Worm (Caenorhabditis elegans) whole organism, L4 larva: ENCODE data around the gene math-6.
A peak's percentile ranks its signal among the peaks of the same experiment; 100 is the strongest.

Experiments
- F37D6.2 ChIP-seq: sonication (generic microtip); optimal IDR thresholded peaks from 2 replicates; lab custom pipeline; 2016; ENCODE audit warnings: mild to moderate bottlenecking, missing genetic modification characterization, missing compliant biosample characterization
- T26A8.4 ChIP-seq: fragments of 200-800 bp; sonication (Bioruptor generic); IDR thresholded peaks from 2 replicates; pipeline ENCODE4 v1.3.6; 2022; ENCODE audit warnings: missing genetic modification characterization, missing compliant biosample characterization
- Y75B8A.6 ChIP-seq: fragments of 200-800 bp; sonication (Bioruptor generic); IDR thresholded peaks from 2 replicates; pipeline ENCODE4 v1.3.6; 2022; ENCODE audit warnings: missing genetic modification reagents, missing genetic modification characterization, missing compliant biosample characterization
- arid-1 ChIP-seq: fragments of 200-800 bp; sonication (Bioruptor generic); conservative IDR thresholded peaks from 2 replicates; pipeline ENCODE4 v1.3.6; 2022; ENCODE audit warnings: missing genetic modification reagents, missing genetic modification characterization, missing compliant biosample characterization
- ces-1 ChIP-seq: fragments of 150-350 bp; sonication (generic microtip); optimal IDR thresholded peaks from 4 replicates; lab custom pipeline; 2014; ENCODE audit warnings: missing biosample characterization, missing genetic modification reagents, missing genetic modification characterization
- daf-16 ChIP-seq, 3 experiments: sonication (generic microtip); optimal IDR thresholded peaks; 2 replicates each; lab custom pipeline; 2016 to 2017; ENCODE audit warnings: missing genetic modification characterization in 3 of 3, missing genetic modification reagents in 3 of 3, mild to moderate bottlenecking in 2 of 3, missing compliant biosample characterization in 2 of 3, missing biosample characterization in 1 of 3, moderate library complexity in 1 of 3
- daf-8 ChIP-seq: fragments of 200-800 bp; sonication (Bioruptor generic); IDR thresholded peaks from 2 replicates; pipeline ENCODE4 v1.3.6; 2022; ENCODE audit warnings: missing genetic modification characterization, missing compliant biosample characterization
- dmd-6 ChIP-seq: fragments of 200-800 bp; sonication (Bioruptor generic); IDR thresholded peaks from 2 replicates; pipeline ENCODE4 v1.3.6; 2022; ENCODE audit warnings: missing genetic modification reagents, missing genetic modification characterization, missing compliant biosample characterization
- duxl-1 ChIP-seq: sonication (generic microtip); optimal IDR thresholded peaks from 2 replicates; lab custom pipeline; 2016; ENCODE audit warnings: mild to moderate bottlenecking, missing genetic modification characterization, moderate library complexity, missing compliant biosample characterization; ENCODE audit not compliant: poor library complexity
- dve-1 ChIP-seq: sonication (generic microtip); optimal IDR thresholded peaks from 2 replicates; lab custom pipeline; 2017; ENCODE audit warnings: antibody characterized with exemption, mild to moderate bottlenecking, missing genetic modification characterization, missing compliant biosample characterization; ENCODE audit not compliant: insufficient read depth
- fkh-10 ChIP-seq: fragments of 150-350 bp; optimal IDR thresholded peaks from 2 replicates; lab custom pipeline; 2014; ENCODE audit warnings: missing biosample characterization, missing genetic modification reagents, missing genetic modification characterization
- hlh-30 ChIP-seq: sonication (generic microtip); optimal IDR thresholded peaks from 2 replicates; lab custom pipeline; 2017; ENCODE audit warnings: antibody characterized with exemption, mild to moderate bottlenecking, missing genetic modification characterization, missing compliant biosample characterization; ENCODE audit not compliant: insufficient read depth
- lim-7 ChIP-seq: fragments of 200-800 bp; sonication (Bioruptor generic); IDR thresholded peaks from 2 replicates; pipeline ENCODE4 v1.3.6; 2022; ENCODE audit warnings: missing genetic modification characterization, missing compliant biosample characterization
- lin-39 ChIP-seq: fragments of 150-350 bp; optimal IDR thresholded peaks from 2 replicates; lab custom pipeline; 2014; ENCODE audit warnings: missing biosample characterization, missing genetic modification reagents, missing genetic modification characterization
- nhr-237 ChIP-seq: sonication (generic microtip); optimal IDR thresholded peaks from 2 replicates; lab custom pipeline; 2017; ENCODE audit warnings: missing biosample characterization, missing genetic modification characterization
- nhr-28 ChIP-seq: fragments of 150-350 bp; optimal IDR thresholded peaks from 2 replicates; lab custom pipeline; 2014; ENCODE audit warnings: missing biosample characterization, missing genetic modification characterization
- nhr-6 ChIP-seq: fragments of 150-350 bp; optimal IDR thresholded peaks from 2 replicates; lab custom pipeline; 2014; ENCODE audit warnings: missing biosample characterization, missing genetic modification characterization
- nhr-76 ChIP-seq: fragments of 150-350 bp; optimal IDR thresholded peaks from 2 replicates; lab custom pipeline; 2014; ENCODE audit warnings: missing biosample characterization, missing genetic modification characterization
- pha-4 ChIP-seq, 2 experiments: fragments of 150-350 bp in 1 of 2; fragments of 200-800 bp in 1 of 2; sonication (Bioruptor generic) in 1 of 2; IDR thresholded peaks in 1 of 2; optimal IDR thresholded peaks in 1 of 2; 2 replicates each; pipeline versions ENCODE4 v1.3.6 to Lab custom; 2014 to 2022; ENCODE audit warnings: missing genetic modification characterization in 2 of 2, missing genetic modification reagents in 2 of 2, missing biosample characterization in 1 of 2, missing compliant biosample characterization in 1 of 2
- php-3 ChIP-seq: fragments of 200-800 bp; sonication (Bioruptor generic); IDR thresholded peaks from 2 replicates; pipeline ENCODE4 v1.3.6; 2022; ENCODE audit warnings: missing genetic modification reagents, missing genetic modification characterization, missing compliant biosample characterization
- pqm-1 ChIP-seq: sonication (generic microtip); optimal IDR thresholded peaks from 2 replicates; lab custom pipeline; 2017; ENCODE audit warnings: missing biosample characterization, missing genetic modification characterization
- tag-97 ChIP-seq: fragments of 200-800 bp; sonication (Bioruptor generic); IDR thresholded peaks from 2 replicates; pipeline ENCODE4 v1.3.6; 2022; ENCODE audit warnings: missing genetic modification characterization, missing compliant biosample characterization
- zag-1 ChIP-seq: fragments of 150-350 bp; optimal IDR thresholded peaks from 2 replicates; lab custom pipeline; 2014; ENCODE audit warnings: missing biosample characterization, missing genetic modification characterization

Gene math-6

ce11 chrII:1842894-1843293, 41.6 kb downstream of the math-6 start, which contains the start of the genes C52E2.5 and C52E2.4:
TSS of gene C52E2.5 (minus strand) at chrII:1842936.
TSS of gene C52E2.4 (plus strand) at chrII:1843145.
- TF ChIP-seq pha-4 (GFP tag; IDR thresholded peaks at IDR 0.05; lab: Robert Waterston, UW) (no peak), pha-4 (tag; optimal IDR thresholded peaks at IDR 0.05; lab: Kevin White, UChicago) (no peak), nhr-6 (no peak), tag-97 (GFP tag; lab: Robert Waterston, UW) (no peak), nhr-76 (tag; lab: Kevin White, UChicago) (no peak), php-3 (GFP tag; lab: Robert Waterston, UW) (0 out of 2 replicates have a peak, but pooled peaks have one; percentile 29), daf-8 (GFP tag; lab: Robert Waterston, UW) (no peak), ces-1 (GFP tag; lab: Kevin White, UChicago) (no peak), daf-16 (GFP tag; optimal IDR thresholded peaks at IDR 0.05; lab: Kevin White, UChicago) (no peak), daf-16 (tag; optimal IDR thresholded peaks at IDR 0.05; lab: Kevin White, UChicago) (peak; percentile 96), F37D6.2 (no peak), arid-1 (GFP tag; lab: Robert Waterston, UW) (no peak), dve-1 (tag; lab: Kevin White, UChicago) (peak; percentile 58), Y75B8A.6 (GFP tag; lab: Robert Waterston, UW) (no peak), T26A8.4 (GFP tag; lab: Robert Waterston, UW) (no peak), zag-1 (tag; lab: Kevin White, UChicago) (no peak), duxl-1 (peak; percentile 49), nhr-28 (tag; lab: Kevin White, UChicago) (peak; percentile 82), fkh-10 (no peak), lim-7 (GFP tag; lab: Robert Waterston, UW) (no peak), hlh-30 (tag; lab: Kevin White, UChicago) (peak; percentile 33), dmd-6 (peak; percentile 64), lin-39 (tag; lab: Kevin White, UChicago) (no peak), pqm-1 (tag; lab: Kevin White, UChicago) (peak; percentile 87)

- TF ChIP-seq pqm-1 (tag; lab: Kevin White, UChicago) (no peak), hlh-30 (tag; lab: Kevin White, UChicago) (no peak), nhr-237 (tag; lab: Kevin White, UChicago) (no peak), daf-16 (GFP tag; optimal IDR thresholded peaks at IDR 0.05; lab: Kevin White, UChicago) (no peak), daf-16 (tag; optimal IDR thresholded peaks at IDR 0.05; lab: Kevin White, UChicago) (peak; percentile 21)
Measured at ce11 chrII:1836204-1836603, 48.3 kb downstream of the math-6 start, which contains the start of gene T08E11.1. TSS of gene T08E11.1 (plus strand) at chrII:1836504.
